Fruit fly (Drosophila melanogaster) whole organism, embryonic: ENCODE results near the gene Wdfy2.

Experiments used
- Abd-B ChIP-seq: fragments of 200-800 bp; sonication (Bioruptor generic); optimal IDR thresholded peaks from 2 replicates; lab custom pipeline; 2018; ENCODE audit warnings: missing biosample characterization, mild to moderate bottlenecking, missing genetic modification characterization, moderate library complexity
- Adf1 ChIP-seq: fragments of 200-800 bp; sonication (Bioruptor generic); IDR thresholded peaks from 2 replicates; pipeline ENCODE4 v1.3.6; 2022; ENCODE audit warnings: missing biosample characterization, missing genetic modification characterization
- CG10462 ChIP-seq: fragments of 200-800 bp; sonication (Bioruptor generic); optimal IDR thresholded peaks from 2 replicates; lab custom pipeline; 2016; ENCODE audit warnings: missing biosample characterization, missing genetic modification characterization
- CG10543 ChIP-seq: fragments of 200-800 bp; sonication (Bioruptor generic); optimal IDR thresholded peaks from 3 replicates; lab custom pipeline; 2017; ENCODE audit warnings: missing biosample characterization, mild to moderate bottlenecking, missing genetic modification characterization, moderate library complexity
- CG11093 ChIP-seq: fragments of 200-800 bp; sonication (Bioruptor generic); IDR thresholded peaks from 3 replicates; pipeline ENCODE4 v1.3.6; 2022; ENCODE audit warnings: missing biosample characterization, missing genetic modification characterization
- CG11456 ChIP-seq: fragments of 200-800 bp; sonication (Bioruptor generic); IDR thresholded peaks from 3 replicates; pipeline ENCODE4 v1.3.6; 2022; ENCODE audit warnings: missing biosample characterization, missing genetic modification characterization
- CG12155 ChIP-seq: fragments of 200-800 bp; sonication (Bioruptor generic); optimal IDR thresholded peaks from 3 replicates; lab custom pipeline; 2016; ENCODE audit warnings: missing biosample characterization, missing genetic modification characterization
- CG12391 ChIP-seq: fragments of 200-800 bp; sonication (Bioruptor generic); optimal IDR thresholded peaks from 3 replicates; lab custom pipeline; 2018; ENCODE audit warnings: missing biosample characterization, mild to moderate bottlenecking, missing genetic modification characterization, moderate library complexity
- CG1603 ChIP-seq: fragments of 200-800 bp; sonication (Bioruptor generic); optimal IDR thresholded peaks from 2 replicates; lab custom pipeline; 2019; ENCODE audit warnings: missing biosample characterization, mild to moderate bottlenecking, missing genetic modification characterization, moderate library complexity
- CG17385 ChIP-seq: fragments of 200-800 bp; sonication (Bioruptor generic); optimal IDR thresholded peaks from 3 replicates; lab custom pipeline; 2018; ENCODE audit warnings: missing biosample characterization, mild to moderate bottlenecking, missing genetic modification characterization
- CG17829 ChIP-seq: fragments of 200-800 bp; optimal IDR thresholded peaks from 2 replicates; lab custom pipeline; 2019; ENCODE audit warnings: missing biosample characterization, mild to moderate bottlenecking, missing genetic modification characterization, moderate library complexity
- CG2875 ChIP-seq: fragments of 200-800 bp; sonication (Bioruptor generic); optimal IDR thresholded peaks from 2 replicates; lab custom pipeline; 2017; ENCODE audit warnings: missing biosample characterization, mild to moderate bottlenecking, missing genetic modification characterization, missing genetic modification reagents
- CG30431 ChIP-seq: fragments of 200-800 bp; sonication (Bioruptor generic); optimal IDR thresholded peaks from 2 replicates; lab custom pipeline; 2017; ENCODE audit warnings: missing biosample characterization, missing genetic modification characterization
- CG32767 ChIP-seq: fragments of 200-800 bp; sonication (Bioruptor generic); IDR thresholded peaks from 2 replicates; pipeline ENCODE4 v1.3.6; 2022; ENCODE audit warnings: missing biosample characterization, missing genetic modification characterization
- CG3407 ChIP-seq: fragments of 200-800 bp; sonication (Bioruptor generic); optimal IDR thresholded peaks from 2 replicates; lab custom pipeline; 2018; ENCODE audit warnings: missing biosample characterization, mild to moderate bottlenecking, missing genetic modification characterization
- CG4328 ChIP-seq: fragments of 200-800 bp; sonication (Bioruptor generic); optimal IDR thresholded peaks from 3 replicates; lab custom pipeline; 2017; ENCODE audit warnings: missing biosample characterization, missing genetic modification reagents, missing genetic modification characterization
- CG4820 ChIP-seq: fragments of 200-800 bp; sonication (Bioruptor generic); optimal IDR thresholded peaks from 3 replicates; lab custom pipeline; 2016; ENCODE audit warnings: missing biosample characterization, missing genetic modification characterization
- CG5953 ChIP-seq: fragments of 200-800 bp; sonication (Bioruptor generic); IDR thresholded peaks from 2 replicates; pipeline ENCODE4 v1.3.6; 2022; ENCODE audit warnings: missing biosample characterization, missing genetic modification characterization
- CG6254 ChIP-seq: fragments of 200-800 bp; sonication (Bioruptor generic); optimal IDR thresholded peaks from 3 replicates; lab custom pipeline; 2017; ENCODE audit warnings: mild to moderate bottlenecking, missing biosample characterization, missing genetic modification reagents, missing genetic modification characterization
- CG6765 ChIP-seq: fragments of 200-800 bp; sonication (Bioruptor generic); optimal IDR thresholded peaks from 3 replicates; lab custom pipeline; 2017; ENCODE audit warnings: missing biosample characterization, mild to moderate bottlenecking, missing genetic modification characterization
- CG7271 ChIP-seq: fragments of 200-800 bp; sonication (Bioruptor generic); optimal IDR thresholded peaks from 2 replicates; lab custom pipeline; 2018; ENCODE audit warnings: missing biosample characterization, mild to moderate bottlenecking, missing genetic modification characterization, moderate library complexity
- Chrac-16 ChIP-seq: fragments of 200-800 bp; sonication (Bioruptor generic); optimal IDR thresholded peaks from 3 replicates; lab custom pipeline; 2016; ENCODE audit warnings: missing biosample characterization, missing genetic modification characterization
- HLHmδ ChIP-seq: fragments of 200-800 bp; sonication (Bioruptor generic); optimal IDR thresholded peaks from 2 replicates; lab custom pipeline; 2018; ENCODE audit warnings: missing biosample characterization, mild to moderate bottlenecking, missing genetic modification characterization, moderate library complexity
- MTF-1 ChIP-seq: fragments of 200-800 bp; sonication (Bioruptor generic); optimal IDR thresholded peaks from 2 replicates; lab custom pipeline; 2018; ENCODE audit warnings: missing biosample characterization, mild to moderate bottlenecking, missing genetic modification characterization, borderline replicate concordance
- Max ChIP-seq: fragments of 200-800 bp; sonication (Bioruptor generic); optimal IDR thresholded peaks from 2 replicates; lab custom pipeline; 2016; ENCODE audit warnings: missing biosample characterization, mild to moderate bottlenecking, missing genetic modification characterization
- Mrtf ChIP-seq: fragments of 200-800 bp; sonication (Bioruptor generic); IDR thresholded peaks from 3 replicates; pipeline ENCODE4 v1.3.6; 2022; ENCODE audit warnings: missing biosample characterization, missing genetic modification characterization
- Six4 ChIP-seq: fragments of 200-800 bp; sonication (Bioruptor generic); optimal IDR thresholded peaks from 2 replicates; lab custom pipeline; 2016; ENCODE audit warnings: missing biosample characterization, missing genetic modification characterization
- Sox102F ChIP-seq: fragments of 200-800 bp; sonication (Bioruptor generic); optimal IDR thresholded peaks from 2 replicates; lab custom pipeline; 2018; ENCODE audit warnings: missing biosample characterization, mild to moderate bottlenecking, missing genetic modification characterization, moderate library complexity
- ac ChIP-seq: fragments of 200-800 bp; sonication (Bioruptor generic); optimal IDR thresholded peaks from 3 replicates; lab custom pipeline; 2017; ENCODE audit warnings: missing biosample characterization, mild to moderate bottlenecking, missing genetic modification characterization
- al ChIP-seq: fragments of 200-800 bp; sonication (Bioruptor generic); IDR thresholded peaks from 2 replicates; pipeline ENCODE4 v1.3.6; 2022; ENCODE audit warnings: missing biosample characterization, missing genetic modification characterization
- ash1 ChIP-seq: fragments of 200-800 bp; sonication (Bioruptor generic); optimal IDR thresholded peaks from 2 replicates; lab custom pipeline; 2018; ENCODE audit warnings: missing biosample characterization, mild to moderate bottlenecking, missing genetic modification characterization
- fd96Cb ChIP-seq: fragments of 200-800 bp; sonication (Bioruptor generic); optimal IDR thresholded peaks from 2 replicates; lab custom pipeline; 2018; ENCODE audit warnings: missing biosample characterization, mild to moderate bottlenecking, missing genetic modification characterization, moderate library complexity
- gem ChIP-seq: fragments of 200-800 bp; sonication (Bioruptor generic); optimal IDR thresholded peaks from 2 replicates; lab custom pipeline; 2019; ENCODE audit warnings: missing biosample characterization, mild to moderate bottlenecking, missing genetic modification characterization, moderate library complexity
- ham ChIP-seq: fragments of 200-800 bp; sonication (Bioruptor generic); IDR thresholded peaks from 2 replicates; pipeline ENCODE4 v1.3.6; 2022; ENCODE audit warnings: missing biosample characterization, missing genetic modification characterization
- hb ChIP-seq: fragments of 200-800 bp; sonication (Bioruptor generic); IDR thresholded peaks from 3 replicates; pipeline ENCODE4 v1.3.6; 2022; ENCODE audit warnings: missing biosample characterization, missing genetic modification characterization; ENCODE audit not compliant: partially characterized antibody
- her ChIP-seq: fragments of 200-800 bp; sonication (Bioruptor generic); optimal IDR thresholded peaks from 2 replicates; lab custom pipeline; 2016; ENCODE audit warnings: missing biosample characterization, missing genetic modification characterization
- kah ChIP-seq: fragments of 200-800 bp; sonication (Bioruptor generic); optimal IDR thresholded peaks from 2 replicates; lab custom pipeline; 2018; ENCODE audit warnings: missing biosample characterization, mild to moderate bottlenecking, missing genetic modification characterization
- lilli ChIP-seq: fragments of 200-800 bp; sonication (Bioruptor generic); optimal IDR thresholded peaks from 3 replicates; lab custom pipeline; 2016; ENCODE audit warnings: missing biosample characterization, missing genetic modification characterization
- luna ChIP-seq: fragments of 200-800 bp; sonication (Bioruptor generic); optimal IDR thresholded peaks from 2 replicates; lab custom pipeline; 2016; ENCODE audit warnings: missing biosample characterization, missing genetic modification characterization
- pb ChIP-seq: fragments of 200-800 bp; sonication (Bioruptor generic); optimal IDR thresholded peaks from 3 replicates; lab custom pipeline; 2016; ENCODE audit warnings: missing biosample characterization, missing genetic modification characterization
- pros ChIP-seq: fragments of 200-800 bp; sonication (Bioruptor generic); optimal IDR thresholded peaks from 3 replicates; lab custom pipeline; 2019; ENCODE audit warnings: missing biosample characterization, mild to moderate bottlenecking, missing genetic modification characterization, moderate library complexity
- ranshi ChIP-seq: fragments of 200-800 bp; sonication (Bioruptor generic); IDR thresholded peaks from 2 replicates; pipeline ENCODE4 v1.3.6; 2022; ENCODE audit warnings: missing biosample characterization, missing genetic modification characterization
- row ChIP-seq: fragments of 200-800 bp; sonication (Bioruptor generic); IDR thresholded peaks from 3 replicates; pipeline ENCODE4 v1.3.6; 2022; ENCODE audit warnings: missing biosample characterization, missing genetic modification characterization
- sisA ChIP-seq: fragments of 200-800 bp; sonication (Bioruptor generic); IDR thresholded peaks from 2 replicates; pipeline ENCODE4 v1.3.6; 2022; ENCODE audit warnings: missing biosample characterization, missing genetic modification characterization
- tna ChIP-seq: fragments of 200-800 bp; sonication (Bioruptor generic); IDR thresholded peaks from 2 replicates; pipeline ENCODE4 v1.3.6; 2022; ENCODE audit warnings: missing biosample characterization, missing genetic modification characterization; ENCODE audit not compliant: partially characterized antibody
- toy ChIP-seq: fragments of 200-800 bp; sonication (Bioruptor generic); IDR thresholded peaks from 2 replicates; pipeline ENCODE4 v1.3.6; 2022; ENCODE audit warnings: missing biosample characterization, missing genetic modification characterization
- unc-4 ChIP-seq: fragments of 200-800 bp; sonication (Bioruptor generic); IDR thresholded peaks from 2 replicates; pipeline ENCODE4 v1.3.6; 2022; ENCODE audit warnings: missing biosample characterization, missing genetic modification characterization; ENCODE audit not compliant: partially characterized antibody
- unpg ChIP-seq: fragments of 200-800 bp; sonication (Bioruptor generic); optimal IDR thresholded peaks from 3 replicates; lab custom pipeline; 2018; ENCODE audit warnings: missing biosample characterization, mild to moderate bottlenecking, missing genetic modification characterization, moderate library complexity
- yki ChIP-seq: fragments of >200 bp; optimal IDR thresholded peaks from 3 replicates; lab custom pipeline; 2018
- zen2 ChIP-seq: fragments of 200-800 bp; sonication (Bioruptor generic); IDR thresholded peaks from 3 replicates; pipeline ENCODE4 v1.3.6; 2022; ENCODE audit warnings: missing biosample characterization, missing genetic modification characterization; ENCODE audit not compliant: partially characterized antibody
- zfh1 ChIP-seq: fragments of 200-800 bp; sonication (Bioruptor generic); IDR thresholded peaks from 3 replicates; pipeline ENCODE4 v1.3.6; 2022; ENCODE audit warnings: missing biosample characterization, missing genetic modification characterization

Wdfy2 gene

DNA sequence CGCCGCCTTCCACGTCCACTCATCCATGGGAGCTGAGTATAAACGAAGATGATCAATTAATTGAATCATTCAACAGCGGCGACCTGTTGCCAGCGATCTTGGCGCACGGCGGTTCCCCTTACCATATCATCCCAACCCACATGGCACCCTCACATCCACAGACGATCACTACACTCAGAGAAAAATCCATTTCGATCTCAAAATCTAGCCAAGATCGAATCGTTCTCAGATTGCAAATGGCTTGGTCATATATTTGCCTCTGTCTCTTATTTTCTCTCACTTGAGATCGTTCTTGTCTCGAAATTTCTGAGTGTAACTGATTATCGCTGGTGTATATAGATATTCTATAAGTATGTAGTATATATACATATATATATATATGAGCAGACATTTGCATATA is 45.3 kb downstream of the Wdfy2 start (continued):
- TF ChIP-seq CG11456 (GFP tag; lab: Robert Waterston, UW), result peak; percentile 81
- TF ChIP-seq sisA (GFP tag; lab: Robert Waterston, UW), result peak; percentile 56
- TF ChIP-seq CG32767 (GFP tag; lab: Robert Waterston, UW), result no peak
- peak; percentile 54 for TF ChIP-seq CG10543 (GFP tag; lab: Kevin White, UChicago)
- peak; percentile 70 for TF ChIP-seq Mrtf
- TF ChIP-seq row (GFP tag; lab: Robert Waterston, UW), result peak; percentile 81
- TF ChIP-seq yki (lab: Kevin White, UChicago), result no peak
- peak; percentile 18 for TF ChIP-seq her (GFP tag; lab: Kevin White, UChicago)
- TF ChIP-seq CG12155 (GFP tag; lab: Kevin White, UChicago), result peak; percentile 10
- TF ChIP-seq zen2 (GFP tag; lab: Robert Waterston, UW), result no peak
- peak; percentile 65 for TF ChIP-seq unpg (GFP tag; lab: Kevin White, UChicago)
- TF ChIP-seq CG6254 (GFP tag; lab: Kevin White, UChicago), result peak; percentile 40
- TF ChIP-seq ash1 (GFP tag; lab: Kevin White, UChicago), result no peak
- TF ChIP-seq CG3407, result peak; percentile 31
- peak; percentile 37 for TF ChIP-seq CG17829 (tag; lab: Kevin White, UChicago)
- no peak for TF ChIP-seq HLHmδ (GFP tag; lab: Kevin White, UChicago)
- TF ChIP-seq Six4 (GFP tag; lab: Kevin White, UChicago), result peak; percentile 18
- peak; percentile 8 for TF ChIP-seq CG30431 (GFP tag; lab: Kevin White, UChicago)
- no peak for TF ChIP-seq pros
- peak; percentile 37 for TF ChIP-seq CG4328 (GFP tag; lab: Kevin White, UChicago)
- TF ChIP-seq kah (GFP tag; lab: Kevin White, UChicago), result peak; percentile 90
- no peak for TF ChIP-seq luna (GFP tag; lab: Kevin White, UChicago)
- 0 out of 2 replicates have a peak, but pooled peaks have one; percentile 14 for TF ChIP-seq toy
- no peak for TF ChIP-seq CG7271 (tag; lab: Kevin White, UChicago)
- no peak for TF ChIP-seq CG11093 (GFP tag; lab: Robert Waterston, UW)
- no peak for TF ChIP-seq pb (GFP tag; lab: Kevin White, UChicago)
- peak; percentile 44 for TF ChIP-seq CG4820 (GFP tag; lab: Kevin White, UChicago)
- peak; percentile 25 for TF ChIP-seq Chrac-16 (GFP tag; lab: Kevin White, UChicago)
- no peak for TF ChIP-seq CG10462 (GFP tag; lab: Kevin White, UChicago)
- peak; percentile 48 for TF ChIP-seq fd96Cb (tag; lab: Kevin White, UChicago)
- peak; percentile 62 for TF ChIP-seq CG1603 (tag; lab: Kevin White, UChicago)
- TF ChIP-seq ranshi (GFP tag; lab: Robert Waterston, UW), result peak; percentile 58; the same call in 1 of the 2 replicates
- TF ChIP-seq CG6765, result peak; percentile 32
- TF ChIP-seq ac (GFP tag; lab: Kevin White, UChicago), result no peak
- TF ChIP-seq CG5953 (GFP tag; lab: Robert Waterston, UW), result no peak
- no peak for TF ChIP-seq ham (GFP tag; lab: Robert Waterston, UW)
- TF ChIP-seq CG17385, result peak; percentile 48
- peak; percentile 24 for TF ChIP-seq CG2875
- peak; percentile 34; the same call in 1 of the 2 replicates for TF ChIP-seq Adf1 (GFP tag; lab: Robert Waterston, UW)
- TF ChIP-seq al, result peak; percentile 57
- peak; percentile 76 for TF ChIP-seq zfh1
- TF ChIP-seq tna, result no peak
- TF ChIP-seq MTF-1 (GFP tag; lab: Kevin White, UChicago), result no peak
- TF ChIP-seq CG12391 (tag; lab: Kevin White, UChicago), result peak; percentile 63
- TF ChIP-seq gem (tag; lab: Kevin White, UChicago), result peak; percentile 69
- no peak for TF ChIP-seq Max
- TF ChIP-seq Abd-B (GFP tag; lab: Kevin White, UChicago), result peak; percentile 35
- TF ChIP-seq lilli, result peak; percentile 52
- no peak for TF ChIP-seq hb (GFP tag; lab: Robert Waterston, UW)
- no peak for TF ChIP-seq unc-4
- TF ChIP-seq Sox102F, result peak; percentile 65
